Worm (Caenorhabditis elegans): ENCODE measurements around the gene gpa-12.

The gpa-12 gene

DNA sequence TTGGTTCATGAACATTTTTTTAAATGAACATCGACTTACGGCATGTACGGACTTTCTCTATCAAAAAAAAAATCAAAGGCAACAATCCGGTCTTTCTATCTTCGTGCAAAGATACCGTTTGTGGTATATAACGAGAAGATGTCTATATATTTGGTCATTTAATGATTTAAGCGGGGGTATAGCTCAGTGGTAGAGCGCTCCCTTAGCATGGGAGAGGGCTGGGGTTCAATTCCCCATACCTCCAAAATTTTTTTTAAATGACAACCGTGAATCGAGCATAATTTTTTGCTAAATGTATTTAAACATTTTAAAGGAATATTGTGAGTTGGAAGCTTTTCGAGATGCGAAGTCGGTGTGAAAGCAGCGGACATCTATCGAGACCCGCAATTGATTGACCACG is 4.7 kb upstream of the gpa-12 start:
- TF ChIP-seq xnd-1 (tag; optimal IDR thresholded peaks at IDR 0.05): no peak
- no peak for TF ChIP-seq lin-35 (GFP tag; optimal IDR thresholded peaks at IDR 0.05)
- TF ChIP-seq Y53G8AR.9 (GFP tag; conservative IDR thresholded peaks at IDR 0.05): no peak
- no peak for TF ChIP-seq attf-3 (GFP tag; conservative IDR thresholded peaks at IDR 0.05)
- TF ChIP-seq die-1 (tag; optimal IDR thresholded peaks at IDR 0.05): peak; percentile 86
- peak; percentile 60 for TF ChIP-seq somi-1 (GFP tag; optimal IDR thresholded peaks at IDR 0.05)
- TF ChIP-seq lsl-1 (GFP tag; optimal IDR thresholded peaks at IDR 0.05): no peak
- TF ChIP-seq let-607 (tag; optimal IDR thresholded peaks at IDR 0.05): peak in 1 of 2 experiments; percentile 35
- no peak for TF ChIP-seq madf-3 (GFP tag; IDR thresholded peaks at IDR 0.05)
- peak; percentile 24 for TF ChIP-seq madf-10 (tag; optimal IDR thresholded peaks at IDR 0.05)
- TF ChIP-seq ekl-4 (GFP tag; IDR thresholded peaks at IDR 0.05): no peak
- peak; percentile 61 for TF ChIP-seq F57A8.1 (GFP tag; optimal IDR thresholded peaks at IDR 0.05)
- TF ChIP-seq F39B2.1 (GFP tag; IDR thresholded peaks at IDR 0.05): no peak
- TF ChIP-seq ztf-22 (GFP tag; optimal IDR thresholded peaks at IDR 0.05): no peak
- no peak for TF ChIP-seq fkh-3 (tag; optimal IDR thresholded peaks at IDR 0.05)
- no peak for TF ChIP-seq lag-1 (GFP tag; IDR thresholded peaks at IDR 0.05)
- TF ChIP-seq C06A6.2 (GFP tag; conservative IDR thresholded peaks at IDR 0.05): no peak
- no peak for TF ChIP-seq hsf-1 (GFP tag; IDR thresholded peaks at IDR 0.05)
- peak; percentile 15; the same call in 1 of the 2 replicates for TF ChIP-seq nfyb-1 (GFP tag; IDR thresholded peaks at IDR 0.05)
- no peak for TF ChIP-seq F33H1.4 (GFP tag; IDR thresholded peaks at IDR 0.05)
- no peak for TF ChIP-seq gei-17 (GFP tag; optimal IDR thresholded peaks at IDR 0.05)
- no peak for TF ChIP-seq aptf-2 (GFP tag; conservative IDR thresholded peaks at IDR 0.05)
- no peak for TF ChIP-seq sea-2 (GFP tag; IDR thresholded peaks at IDR 0.05)
- no peak for TF ChIP-seq pha-4 (tag; optimal IDR thresholded peaks at IDR 0.05)
- no peak for TF ChIP-seq F55B11.4 (tag; optimal IDR thresholded peaks at IDR 0.05; ENCODE audit: borderline replicate concordance, insufficient read depth)
- peak; percentile 83 for TF ChIP-seq snpc-1.3 (tag; optimal IDR thresholded peaks at IDR 0.05; ENCODE audit: insufficient read depth)
- TF ChIP-seq ceh-100 (GFP tag; IDR thresholded peaks at IDR 0.05): peak; percentile 59
- TF ChIP-seq ztf-28 (GFP tag; IDR thresholded peaks at IDR 0.05): no peak
- TF ChIP-seq sdz-38 (tag; optimal IDR thresholded peaks at IDR 0.05): peak; percentile 7
- no peak for TF ChIP-seq Y53F4B.3 (GFP tag; IDR thresholded peaks at IDR 0.05)
- TF ChIP-seq F52B5.7 (tag; optimal IDR thresholded peaks at IDR 0.05): peak; percentile 33
- no peak for TF ChIP-seq hlh-26 (GFP tag; conservative IDR thresholded peaks at IDR 0.05)
- TF ChIP-seq madf-6 (GFP tag; IDR thresholded peaks at IDR 0.05): no peak
- TF ChIP-seq bed-1 (GFP tag; IDR thresholded peaks at IDR 0.05): no peak
- TF ChIP-seq T26A5.8 (tag; optimal IDR thresholded peaks at IDR 0.05): no peak
- no peak for TF ChIP-seq Y79H2A.3 (GFP tag; conservative IDR thresholded peaks at IDR 0.05)
- no peak for TF ChIP-seq ccch-3 (GFP tag; optimal IDR thresholded peaks at IDR 0.05)
- no peak for TF ChIP-seq B0019.2 (GFP tag; conservative IDR thresholded peaks at IDR 0.05)
- TF ChIP-seq hlh-12 (tag; optimal IDR thresholded peaks at IDR 0.05): no peak
- TF ChIP-seq madf-8 (GFP tag; conservative IDR thresholded peaks at IDR 0.05): no peak
- no peak for TF ChIP-seq mcd-1 (GFP tag; IDR thresholded peaks at IDR 0.05)
- TF ChIP-seq snpc-3.4 (tag; optimal IDR thresholded peaks at IDR 0.05): peak; percentile 58
- TF ChIP-seq ztf-26 (tag; optimal IDR thresholded peaks at IDR 0.05): no peak
- no peak for TF ChIP-seq unc-62 (GFP tag; optimal IDR thresholded peaks at IDR 0.05)
- TF ChIP-seq zfh-2 (GFP tag; conservative IDR thresholded peaks at IDR 0.05): no peak
- peak; percentile 3 for TF ChIP-seq efl-1 (GFP tag; optimal IDR thresholded peaks at IDR 0.05)
- peak; percentile 91 for TF ChIP-seq rpc-1 (optimal IDR thresholded peaks at IDR 0.05)
- TF ChIP-seq rpc-1 (tag; optimal IDR thresholded peaks at IDR 0.05): peak; percentile 98
- no peak for TF ChIP-seq ztf-6 (GFP tag; IDR thresholded peaks at IDR 0.05)

Data from whole organism, young adult.